Fruit fly (Drosophila melanogaster): ENCODE results near the gene CAH5.
A peak's percentile ranks its signal among the peaks of the same experiment; 100 is the strongest.

Gene CAH5

dm6 chr3R:31252093-31252962, 10.1 kb upstream of the CAH5 start, which contains the start of the genes qless and mRpL32 (continued):
- TF ChIP-seq TFAM (GFP tag; optimal IDR thresholded peaks at IDR 0.05) = peak; percentile 0

- TF ChIP-seq ERR (GFP tag; optimal IDR thresholded peaks at IDR 0.05) (no peak), en (GFP tag; optimal IDR thresholded peaks at IDR 0.05) (no peak), Drgx (GFP tag; IDR thresholded peaks at IDR 0.05) (no peak), CG14710 (tag; optimal IDR thresholded peaks at IDR 0.05) (peak; percentile 50), grau (tag; optimal IDR thresholded peaks at IDR 0.05) (no peak), PHDP (tag; optimal IDR thresholded peaks at IDR 0.05) (no peak), pan (optimal IDR thresholded peaks at IDR 0.05) (no peak), pan (GFP tag; optimal IDR thresholded peaks at IDR 0.05 in 1 of 2, IDR thresholded peaks at IDR 0.05 in 1 of 2) (no peak), toy (GFP tag; IDR thresholded peaks at IDR 0.05) (no peak), fd102C (GFP tag; optimal IDR thresholded peaks at IDR 0.05) (no peak), CG3163 (GFP tag; optimal IDR thresholded peaks at IDR 0.05) (no peak), onecut (GFP tag; IDR thresholded peaks at IDR 0.05) (no peak), ham (GFP tag; IDR thresholded peaks at IDR 0.05) (no peak), tll (GFP tag; optimal IDR thresholded peaks at IDR 0.05) (no peak), emc (GFP tag; optimal IDR thresholded peaks at IDR 0.05) (no peak), knrl (GFP tag; IDR thresholded peaks at IDR 0.05; ENCODE audit: partially characterized antibody) (peak; percentile 71; the same call in 2 of the 3 replicates), sna (GFP tag; IDR thresholded peaks at IDR 0.05; ENCODE audit: partially characterized antibody) (peak; percentile 85), CG1792 (GFP tag; optimal IDR thresholded peaks at IDR 0.05) (no peak), luna (GFP tag; optimal IDR thresholded peaks at IDR 0.05) (no peak), sd (tag; optimal IDR thresholded peaks at IDR 0.05) (no peak), twi (tag; optimal IDR thresholded peaks at IDR 0.05) (no peak), CG17912 (GFP tag; optimal IDR thresholded peaks at IDR 0.05) (no peak), Fer2 (tag; optimal IDR thresholded peaks at IDR 0.05) (no peak), Dll (GFP tag; IDR thresholded peaks at IDR 0.05; ENCODE audit: partially characterized antibody) (peak; percentile 89), tgo (GFP tag; IDR thresholded peaks at IDR 0.05) (no peak), CG2875 (GFP tag; optimal IDR thresholded peaks at IDR 0.05) (no peak), peb (GFP tag; IDR thresholded peaks at IDR 0.05) (no peak), MBD-R2 (GFP tag; IDR thresholded peaks at IDR 0.05) (peak; percentile 82), Doc3 (GFP tag; IDR thresholded peaks at IDR 0.05; ENCODE audit: partially characterized antibody) (peak; percentile 76), Asciz (GFP tag; optimal IDR thresholded peaks at IDR 0.05) (no peak), pb (GFP tag; optimal IDR thresholded peaks at IDR 0.05) (no peak), lmd (GFP tag; IDR thresholded peaks at IDR 0.05) (no peak), Deaf1 (tag; optimal IDR thresholded peaks at IDR 0.05) (no peak), H2.0 (GFP tag; IDR thresholded peaks at IDR 0.05) (no peak), trh (GFP tag; optimal IDR thresholded peaks at IDR 0.05) (no peak), bbx (GFP tag; IDR thresholded peaks at IDR 0.05; ENCODE audit: partially characterized antibody) (peak; percentile 48; the same call in 1 of the 2 replicates), CG13424 (tag; optimal IDR thresholded peaks at IDR 0.05) (peak; percentile 20), oc (tag; optimal IDR thresholded peaks at IDR 0.05) (no peak), nmo (GFP tag; optimal IDR thresholded peaks at IDR 0.05) (peak; percentile 32), CG12299 (tag; optimal IDR thresholded peaks at IDR 0.05) (no peak), crp (GFP tag; optimal IDR thresholded peaks at IDR 0.05) (peak; percentile 81 to 95), CG6272 (GFP tag; IDR thresholded peaks at IDR 0.05) (no peak), pnt (GFP tag; optimal IDR thresholded peaks at IDR 0.05) (no peak), E2f2 (GFP tag; IDR thresholded peaks at IDR 0.05) (no peak), fd96Cb (tag; optimal IDR thresholded peaks at IDR 0.05) (no peak), CG16813 (GFP tag; IDR thresholded peaks at IDR 0.05; ENCODE audit: partially characterized antibody) (peak; percentile 59)
Measured at dm6 chr3R:31254808-31255207, 7.6 kb upstream of the CAH5 start, which contains the start of the genes CG1750 and spn-F. Gene CG1750, minus strand, starts transcription at chr3R:31254900. Gene spn-F, plus strand, starts transcription at chr3R:31255127.
